Worm (Caenorhabditis elegans) whole organism, early embryonic: ENCODE data around the gene chpf-2.

Source experiments
- B0310.2 ChIP-seq: sonication (generic microtip); optimal IDR thresholded peaks from 2 replicates; lab custom pipeline; 2016; ENCODE audit warnings: mild to moderate bottlenecking, missing genetic modification characterization, missing compliant biosample characterization
- F13C5.2 ChIP-seq: sonication (generic microtip); optimal IDR thresholded peaks from 2 replicates; lab custom pipeline; 2017; ENCODE audit warnings: mild to moderate bottlenecking, missing genetic modification characterization, inconsistent platforms, missing compliant biosample characterization
- aly-1 ChIP-seq: sonication (generic microtip); optimal IDR thresholded peaks from 2 replicates; lab custom pipeline; 2016; ENCODE audit warnings: missing genetic modification characterization, missing compliant biosample characterization
- ama-1 ChIP-seq: fragments of 150-350 bp; optimal IDR thresholded peaks from 2 replicates; lab custom pipeline; 2014
- ceh-13 ChIP-seq: fragments of 200-800 bp; sonication (Bioruptor generic); optimal IDR thresholded peaks from 2 replicates; lab custom pipeline; 2018; ENCODE audit warnings: mild to moderate bottlenecking, missing genetic modification characterization, missing compliant biosample characterization
- ceh-36 ChIP-seq: sonication (generic microtip); optimal IDR thresholded peaks from 2 replicates; lab custom pipeline; 2016; ENCODE audit warnings: missing genetic modification characterization, inconsistent platforms, missing compliant biosample characterization
- ets-7 ChIP-seq: sonication (generic microtip); optimal IDR thresholded peaks from 2 replicates; lab custom pipeline; 2016; ENCODE audit warnings: missing genotype, missing genetic modification characterization, missing compliant biosample characterization
- flt-1 ChIP-seq: fragments of 200-800 bp; sonication (Bioruptor generic); IDR thresholded peaks from 2 replicates; pipeline ENCODE4 v1.3.6; 2022; ENCODE audit warnings: missing genetic modification characterization, missing compliant biosample characterization
- hmbx-1 ChIP-seq: sonication (generic microtip); optimal IDR thresholded peaks from 2 replicates; lab custom pipeline; 2016; ENCODE audit warnings: mild to moderate bottlenecking, missing genetic modification characterization, missing compliant biosample characterization
- hmg-4 ChIP-seq: fragments of 200-800 bp; sonication (Bioruptor generic); optimal IDR thresholded peaks from 2 replicates; lab custom pipeline; 2018; ENCODE audit warnings: mild to moderate bottlenecking, missing genetic modification characterization, missing compliant biosample characterization
- hnd-1 ChIP-seq: sonication (generic microtip); optimal IDR thresholded peaks from 2 replicates; lab custom pipeline; 2016; ENCODE audit warnings: missing genetic modification characterization, missing compliant biosample characterization
- pes-1 ChIP-seq: fragments of 200-800 bp; sonication (Bioruptor generic); IDR thresholded peaks from 2 replicates; pipeline ENCODE4 v1.3.6; 2022; ENCODE audit warnings: missing genetic modification reagents, missing genetic modification characterization, missing compliant biosample characterization
- scrt-1 ChIP-seq: fragments of 200-800 bp; sonication (Bioruptor generic); IDR thresholded peaks from 2 replicates; pipeline ENCODE4 v1.3.6; 2022; ENCODE audit warnings: missing genetic modification characterization, missing compliant biosample characterization
- sea-1 ChIP-seq: fragments of 200-800 bp; sonication (Bioruptor generic); conservative IDR thresholded peaks from 2 replicates; pipeline ENCODE4 v1.3.6; 2022; ENCODE audit warnings: missing genetic modification characterization, missing compliant biosample characterization
- tbx-11 ChIP-seq: fragments of 200-800 bp; sonication (Bioruptor generic); IDR thresholded peaks from 2 replicates; pipeline ENCODE4 v1.3.6; 2022; ENCODE audit warnings: missing genetic modification characterization, missing compliant biosample characterization
- tbx-37 ChIP-seq: fragments of 200-800 bp; sonication (Bioruptor generic); conservative IDR thresholded peaks from 2 replicates; pipeline ENCODE4 v1.3.6; 2022; ENCODE audit warnings: missing genetic modification reagents, missing genetic modification characterization, missing compliant biosample characterization
- tra-4 ChIP-seq: sonication (generic microtip); optimal IDR thresholded peaks from 2 replicates; lab custom pipeline; 2017; ENCODE audit warnings: missing genetic modification characterization, missing compliant biosample characterization

The chpf-2 gene

DNA sequence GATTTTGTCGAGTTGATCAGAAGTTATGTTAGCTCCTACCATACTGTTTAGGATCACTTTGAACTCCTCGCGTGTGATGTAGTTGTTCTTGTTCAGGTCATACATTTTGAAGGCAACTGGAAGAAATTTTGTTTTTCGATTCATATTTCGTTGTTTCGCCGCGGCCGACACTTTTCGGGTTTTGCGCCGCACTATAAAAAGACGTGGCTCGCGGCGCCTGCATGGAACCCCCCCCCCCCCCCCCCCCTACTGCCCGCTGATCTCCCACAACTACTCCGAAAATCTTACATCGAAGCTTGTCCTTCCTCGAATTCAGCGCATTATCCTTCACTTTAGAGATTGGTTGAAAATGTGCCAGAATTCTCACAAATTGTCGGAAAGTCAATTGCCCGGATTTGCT lies 1.1 kb downstream of the chpf-2 start:
- TF ChIP-seq ceh-13: no peak
- no peak for TF ChIP-seq ama-1 (lab: Kevin White, UChicago)
- TF ChIP-seq tra-4 (tag; lab: Kevin White, UChicago): no peak
- TF ChIP-seq sea-1 (GFP tag; lab: Robert Waterston, UW): no peak
- no peak for TF ChIP-seq aly-1
- no peak for TF ChIP-seq tbx-37 (GFP tag; lab: Robert Waterston, UW)
- TF ChIP-seq tbx-11: no peak
- no peak for TF ChIP-seq hnd-1
- no peak for TF ChIP-seq pes-1 (GFP tag; lab: Robert Waterston, UW)
- no peak for TF ChIP-seq flt-1

DNA sequence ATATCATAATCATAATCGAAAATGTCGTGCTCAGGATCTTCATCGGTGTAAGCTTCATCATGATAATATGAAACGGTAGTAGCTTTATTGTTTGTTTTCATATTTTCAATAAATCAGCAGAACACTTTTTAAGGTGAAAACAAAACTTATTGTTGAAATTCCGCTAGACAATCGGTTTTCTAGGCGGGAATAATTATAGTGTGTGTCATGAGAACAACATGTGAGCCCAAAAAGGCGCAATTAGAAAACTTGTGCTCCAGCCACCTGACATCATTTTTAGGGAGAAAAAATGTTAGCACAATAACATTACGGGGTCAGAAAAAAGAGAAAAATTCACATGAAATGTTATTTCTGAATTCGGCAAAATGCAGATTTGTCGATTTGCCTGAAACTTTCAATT lies 4.9 kb downstream of the chpf-2 start, which contains the start of gene srw-8:
srw-8 (minus strand) TSS at position 101 of the 400 bp plus-strand sequence.
- TF ChIP-seq scrt-1: no peak
- TF ChIP-seq hmg-4 (GFP tag; lab: Kevin White, UChicago): no peak
- TF ChIP-seq sea-1 (GFP tag; lab: Robert Waterston, UW): no peak
- TF ChIP-seq hmbx-1: no peak
- TF ChIP-seq tra-4 (tag; lab: Kevin White, UChicago): no peak
- TF ChIP-seq aly-1: no peak
- no peak for TF ChIP-seq ama-1 (lab: Kevin White, UChicago)
- TF ChIP-seq F13C5.2: no peak
- no peak for TF ChIP-seq ceh-13
- TF ChIP-seq ceh-36: no peak
- TF ChIP-seq ets-7 (tag; lab: Kevin White, UChicago): no peak

ce11 chrV:3032343-3032742 lies 6.8 kb downstream of the chpf-2 start, which contains the start of gene irld-38:
Gene irld-38, minus strand, starts transcription at chrV:3032443.
- TF ChIP-seq hnd-1 (no peak), B0310.2 (no peak), tbx-11 (no peak), hmbx-1 (no peak), ama-1 (lab: Kevin White, UChicago) (no peak), ets-7 (tag; lab: Kevin White, UChicago) (no peak), ceh-36 (no peak)

DNA sequence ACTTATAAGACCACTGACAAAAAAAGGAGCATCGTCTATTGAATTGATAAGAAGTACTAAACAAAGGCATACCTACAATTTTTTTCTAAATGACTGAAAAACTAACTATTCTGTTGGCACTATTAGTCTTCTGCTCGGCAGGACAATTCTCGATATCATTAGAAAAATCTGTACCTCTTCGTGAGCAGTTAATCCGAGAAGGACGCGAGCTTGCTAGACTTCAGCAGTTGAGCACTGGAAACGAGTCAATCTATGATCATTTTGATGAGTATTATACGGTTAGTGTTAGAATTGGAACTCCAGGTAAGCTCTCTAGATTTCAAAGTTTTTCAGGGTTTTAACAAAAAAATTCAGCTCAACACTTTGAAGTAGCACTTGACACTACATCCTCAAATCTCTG lies 11.0 kb downstream of the chpf-2 start, which contains the start of gene asp-7:
asp-7 (plus strand) TSS at position 81 of the 400 bp plus-strand sequence.
- TF ChIP-seq tbx-11: no peak
- no peak for TF ChIP-seq flt-1
- TF ChIP-seq sea-1 (GFP tag; lab: Robert Waterston, UW): no peak
- TF ChIP-seq pes-1 (GFP tag; lab: Robert Waterston, UW): no peak
- TF ChIP-seq tbx-37 (GFP tag; lab: Robert Waterston, UW): no peak
- no peak for TF ChIP-seq hmg-4 (GFP tag; lab: Kevin White, UChicago)

DNA sequence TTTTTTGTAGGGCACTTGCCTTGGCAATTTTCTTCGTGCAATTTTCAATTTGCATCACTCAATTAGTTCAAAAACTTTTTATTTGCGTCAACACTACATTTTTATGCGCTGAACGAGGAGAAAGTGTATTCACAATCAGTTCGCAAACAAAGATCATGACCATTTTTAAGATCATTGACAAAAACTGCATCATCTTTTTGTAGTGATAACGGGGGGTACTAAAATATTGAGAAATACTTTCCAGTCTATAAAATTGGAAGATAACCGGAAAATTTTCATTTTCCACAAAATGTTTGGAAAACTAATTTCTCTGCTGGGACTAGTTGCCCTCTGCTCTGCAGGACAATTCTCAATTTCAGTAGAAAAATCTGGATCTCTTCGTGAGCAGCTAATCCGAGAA lies 14.9 kb downstream of the chpf-2 start, which contains the start of gene asp-8:
asp-8 (plus strand) TSS at position 276 of the 400 bp plus-strand sequence.
- TF ChIP-seq hmg-4 (GFP tag; lab: Kevin White, UChicago) (no peak), B0310.2 (no peak), sea-1 (GFP tag; lab: Robert Waterston, UW) (no peak), ets-7 (tag; lab: Kevin White, UChicago) (no peak), aly-1 (no peak), ceh-36 (no peak), ama-1 (lab: Kevin White, UChicago) (no peak), pes-1 (GFP tag; lab: Robert Waterston, UW) (no peak), hmbx-1 (no peak), F13C5.2 (no peak), scrt-1 (no peak), tra-4 (tag; lab: Kevin White, UChicago) (no peak), tbx-11 (no peak), ceh-13 (no peak), tbx-37 (GFP tag; lab: Robert Waterston, UW) (no peak), hnd-1 (no peak), flt-1 (no peak)

DNA sequence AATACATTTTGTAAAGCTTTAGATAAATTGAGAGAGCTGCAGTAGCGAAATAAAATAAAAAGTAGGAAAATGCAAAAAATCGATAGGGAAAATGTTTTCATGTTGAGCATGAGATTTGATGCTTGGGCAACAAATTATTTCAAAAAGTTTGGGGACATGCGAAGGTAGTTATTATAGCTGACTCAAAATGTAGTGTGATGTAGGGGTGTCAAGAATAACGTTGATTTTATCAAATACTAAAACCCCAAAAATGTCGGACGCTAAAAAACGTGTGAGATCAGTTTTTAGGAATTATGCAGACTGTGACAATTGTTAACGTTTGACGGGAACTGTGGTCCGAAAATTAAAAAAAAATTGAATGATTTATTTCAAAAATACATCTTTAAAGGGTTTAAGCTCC lies 17.9 kb downstream of the chpf-2 start, which contains the start of gene irld-12:
irld-12 (minus strand) TSS at position 101 of the 400 bp plus-strand sequence.
- TF ChIP-seq hnd-1 (no peak), scrt-1 (no peak), pes-1 (GFP tag; lab: Robert Waterston, UW) (no peak), tbx-11 (no peak), aly-1 (no peak), tbx-37 (GFP tag; lab: Robert Waterston, UW) (no peak), hmg-4 (GFP tag; lab: Kevin White, UChicago) (no peak), B0310.2 (no peak), hmbx-1 (no peak), ceh-36 (no peak), flt-1 (no peak), ceh-13 (no peak), ama-1 (lab: Kevin White, UChicago) (no peak)

- no peak for TF ChIP-seq ceh-13
- no peak for TF ChIP-seq hmg-4 (GFP tag; lab: Kevin White, UChicago)
- no peak for TF ChIP-seq sea-1 (GFP tag; lab: Robert Waterston, UW)
- TF ChIP-seq hnd-1: no peak
- TF ChIP-seq ceh-36: no peak
- TF ChIP-seq hmbx-1: no peak
- TF ChIP-seq tbx-11: no peak
- TF ChIP-seq B0310.2: no peak
- no peak for TF ChIP-seq pes-1 (GFP tag; lab: Robert Waterston, UW)
- TF ChIP-seq ets-7 (tag; lab: Kevin White, UChicago): no peak
- no peak for TF ChIP-seq aly-1
- no peak for TF ChIP-seq scrt-1
- no peak for TF ChIP-seq tra-4 (tag; lab: Kevin White, UChicago)
- no peak for TF ChIP-seq tbx-37 (GFP tag; lab: Robert Waterston, UW)
- no peak for TF ChIP-seq ama-1 (lab: Kevin White, UChicago)
- no peak for TF ChIP-seq F13C5.2
- TF ChIP-seq flt-1: no peak
Observed at ce11 chrV:3017930-3018329, 21.3 kb downstream of the chpf-2 start.

ce11 chrV:3014185-3014584 lies 25.0 kb downstream of the chpf-2 start, which contains the start of gene K12D9.1:
Gene K12D9.1, plus strand, starts transcription at chrV:3014485.
- TF ChIP-seq tra-4 (tag; lab: Kevin White, UChicago) (no peak), B0310.2 (no peak), tbx-37 (GFP tag; lab: Robert Waterston, UW) (no peak), hmg-4 (GFP tag; lab: Kevin White, UChicago) (no peak), aly-1 (no peak), tbx-11 (no peak), sea-1 (GFP tag; lab: Robert Waterston, UW) (no peak), ama-1 (lab: Kevin White, UChicago) (no peak), ceh-36 (no peak), hnd-1 (no peak), flt-1 (no peak), ceh-13 (no peak), hmbx-1 (no peak), F13C5.2 (no peak), scrt-1 (no peak), ets-7 (tag; lab: Kevin White, UChicago) (no peak), pes-1 (GFP tag; lab: Robert Waterston, UW) (no peak)
